Fruit fly (Drosophila melanogaster): ENCODE data around the gene CG33725.

CG33725 gene

dm6 chr3L:12526433-12527113, 44.2 kb downstream of the CG33725 start, which contains the start of gene eIF2beta (continued):
- peak; percentile 47 for TF ChIP-seq Lhr (GFP tag; optimal IDR thresholded peaks at IDR 0.05)
- TF ChIP-seq CG9797 (GFP tag; optimal IDR thresholded peaks at IDR 0.05), result peak; percentile 91
- peak; percentile 36 for TF ChIP-seq Fer3 (tag; optimal IDR thresholded peaks at IDR 0.05)
- peak; percentile 37 for TF ChIP-seq exex (tag; optimal IDR thresholded peaks at IDR 0.05)
- peak; percentile 98 for TF ChIP-seq MESR4 (GFP tag; optimal IDR thresholded peaks at IDR 0.05)
- 0 out of 2 replicates have a peak, but pooled peaks have one; percentile 23 for TF ChIP-seq hbn (GFP tag; IDR thresholded peaks at IDR 0.05; ENCODE audit: partially characterized antibody)
- TF ChIP-seq grn (GFP tag; optimal IDR thresholded peaks at IDR 0.05), result no peak
- no peak for TF ChIP-seq Ssrp (tag; optimal IDR thresholded peaks at IDR 0.05)
- TF ChIP-seq vnd (GFP tag; IDR thresholded peaks at IDR 0.05; ENCODE audit: partially characterized antibody), result no peak
- TF ChIP-seq CG34422 (GFP tag; IDR thresholded peaks at IDR 0.05), result peak; percentile 85; the same call in 1 of the 3 replicates
- peak; percentile 92 for TF ChIP-seq Med (GFP tag)
- TF ChIP-seq CG13123 (GFP tag; optimal IDR thresholded peaks at IDR 0.05), result no peak
- peak; percentile 27 for TF ChIP-seq tap (tag; optimal IDR thresholded peaks at IDR 0.05)
- TF ChIP-seq sim (GFP tag; IDR thresholded peaks at IDR 0.05), result 0 out of 2 replicates have a peak, but pooled peaks have one; percentile 8
- no peak for TF ChIP-seq Trl (optimal IDR thresholded peaks at IDR 0.05)
- peak; percentile 18 for TF ChIP-seq Trl (GFP tag; optimal IDR thresholded peaks at IDR 0.05)
- no peak for TF ChIP-seq CG8359 (GFP tag; optimal IDR thresholded peaks at IDR 0.05; ENCODE audit: borderline replicate concordance)
- TF ChIP-seq odd (GFP tag; optimal IDR thresholded peaks at IDR 0.05), result peak; percentile 58
- no peak for TF ChIP-seq NFAT (GFP tag; IDR thresholded peaks at IDR 0.05)
- no peak for TF ChIP-seq CG6272 (GFP tag; IDR thresholded peaks at IDR 0.05)
- TF ChIP-seq fd102C (GFP tag; optimal IDR thresholded peaks at IDR 0.05), result peak; percentile 7
- TF ChIP-seq HLHmδ (GFP tag; optimal IDR thresholded peaks at IDR 0.05), result peak; percentile 57
- TF ChIP-seq Dp (GFP tag; optimal IDR thresholded peaks at IDR 0.05), result peak; percentile 31
- peak; percentile 2 for TF ChIP-seq wek (GFP tag; optimal IDR thresholded peaks at IDR 0.05)
- no peak for TF ChIP-seq CG8478 (optimal IDR thresholded peaks at IDR 0.05)
- TF ChIP-seq cato (GFP tag; optimal IDR thresholded peaks at IDR 0.05; ENCODE audit: borderline replicate concordance), result no peak
- no peak for TF ChIP-seq pita (GFP tag; optimal IDR thresholded peaks at IDR 0.05)
- TF ChIP-seq CG5180 (GFP tag; optimal IDR thresholded peaks at IDR 0.05), result peak; percentile 8
- TF ChIP-seq CG4820 (GFP tag; optimal IDR thresholded peaks at IDR 0.05), result peak; percentile 19
- 0 out of 3 replicates have a peak, but pooled peaks have one; percentile 35 for TF ChIP-seq so (GFP tag; IDR thresholded peaks at IDR 0.05)
- TF ChIP-seq twi (tag; optimal IDR thresholded peaks at IDR 0.05), result no peak
- TF ChIP-seq pzg (GFP tag; optimal IDR thresholded peaks at IDR 0.05), result peak; percentile 75
- peak; percentile 48 for TF ChIP-seq CG1233 (GFP tag; optimal IDR thresholded peaks at IDR 0.05)
- no peak for TF ChIP-seq CG11247 (GFP tag; IDR thresholded peaks at IDR 0.05)
- peak; percentile 64 for TF ChIP-seq CG4617 (GFP tag; optimal IDR thresholded peaks at IDR 0.05; ENCODE audit: borderline replicate concordance)
- TF ChIP-seq CG13287 (GFP tag; IDR thresholded peaks at IDR 0.05; ENCODE audit: partially characterized antibody), result peak; percentile 42; the same call in 1 of the 2 replicates
- TF ChIP-seq NfI (GFP tag; optimal IDR thresholded peaks at IDR 0.05), result peak; percentile 70
- TF ChIP-seq lbe (GFP tag; optimal IDR thresholded peaks at IDR 0.05), result peak; percentile 73
- TF ChIP-seq az2 (GFP tag; optimal IDR thresholded peaks at IDR 0.05), result peak; percentile 49
- peak; percentile 45 for TF ChIP-seq Hsf (GFP tag; optimal IDR thresholded peaks at IDR 0.05)
- peak; percentile 37; the same call in 1 of the 2 replicates for TF ChIP-seq Bgb (GFP tag; IDR thresholded peaks at IDR 0.05; ENCODE audit: partially characterized antibody)
- TF ChIP-seq C15 (GFP tag; IDR thresholded peaks at IDR 0.05), result no peak
- TF ChIP-seq CG4404 (GFP tag; IDR thresholded peaks at IDR 0.05), result no peak
- TF ChIP-seq sug (tag; optimal IDR thresholded peaks at IDR 0.05), result peak; percentile 4
- TF ChIP-seq Sox100B (GFP tag; optimal IDR thresholded peaks at IDR 0.05), result peak; percentile 56
- peak; percentile 54 for TF ChIP-seq CG15269 (tag; optimal IDR thresholded peaks at IDR 0.05)
- TF ChIP-seq CG14050 (GFP tag; IDR thresholded peaks at IDR 0.05), result no peak; the same call in 2 of the 3 replicates
- no peak for TF ChIP-seq D19B (GFP tag; optimal IDR thresholded peaks at IDR 0.05)
- peak in 1 of 2 experiments; percentile 18 for TF ChIP-seq dpn (GFP tag; optimal IDR thresholded peaks at IDR 0.05)
